Worm (Caenorhabditis elegans) whole organism, L4 larva: Measurements from ENCODE around the gene ugt-62.

Experiments
- F10B5.3 ChIP-seq: sonication (generic microtip); optimal IDR thresholded peaks from 2 replicates; lab custom pipeline; 2016; ENCODE audit warnings: mild to moderate bottlenecking, missing genetic modification characterization, missing compliant biosample characterization
- F37D6.2 ChIP-seq: sonication (generic microtip); optimal IDR thresholded peaks from 2 replicates; lab custom pipeline; 2016; ENCODE audit warnings: mild to moderate bottlenecking, missing genetic modification characterization, missing compliant biosample characterization
- F44E2.7 ChIP-seq: fragments of 200-800 bp; sonication (Bioruptor generic); IDR thresholded peaks from 2 replicates; pipeline ENCODE4 v2.1.2; 2022; ENCODE audit warnings: missing genetic modification characterization, missing compliant biosample characterization
- T26A8.4 ChIP-seq: fragments of 200-800 bp; sonication (Bioruptor generic); IDR thresholded peaks from 2 replicates; pipeline ENCODE4 v1.3.6; 2022; ENCODE audit warnings: missing genetic modification characterization, missing compliant biosample characterization
- Y48G9A.11 ChIP-seq: fragments of 200-800 bp; sonication (Bioruptor generic); IDR thresholded peaks from 2 replicates; pipeline ENCODE4 v1.3.6; 2022; ENCODE audit warnings: missing genetic modification reagents, missing genetic modification characterization, missing compliant biosample characterization
- Y75B8A.6 ChIP-seq: fragments of 200-800 bp; sonication (Bioruptor generic); IDR thresholded peaks from 2 replicates; pipeline ENCODE4 v1.3.6; 2022; ENCODE audit warnings: missing genetic modification reagents, missing genetic modification characterization, missing compliant biosample characterization
- ZK546.5 ChIP-seq, 2 experiments: sonication (generic microtip); optimal IDR thresholded peaks; 2 replicates each; lab custom pipeline; 2017; ENCODE audit warnings: missing biosample characterization in 2 of 2, missing genetic modification characterization in 2 of 2
- aly-2 ChIP-seq: sonication (generic microtip); optimal IDR thresholded peaks from 2 replicates; lab custom pipeline; 2018; ENCODE audit warnings: missing biosample characterization, missing genetic modification characterization
- ama-1 ChIP-seq: fragments of 150-350 bp; optimal IDR thresholded peaks from 2 replicates; lab custom pipeline; 2014; ENCODE audit warnings: inconsistent platforms, mixed read lengths
- arid-1 ChIP-seq: fragments of 200-800 bp; sonication (Bioruptor generic); conservative IDR thresholded peaks from 2 replicates; pipeline ENCODE4 v1.3.6; 2022; ENCODE audit warnings: missing genetic modification reagents, missing genetic modification characterization, missing compliant biosample characterization
- attf-4 ChIP-seq: sonication (generic microtip); optimal IDR thresholded peaks from 3 replicates; lab custom pipeline; 2017; ENCODE audit warnings: missing biosample characterization, missing genetic modification characterization
- ceh-32 ChIP-seq: sonication (generic microtip); optimal IDR thresholded peaks from 2 replicates; lab custom pipeline; 2016; ENCODE audit warnings: mild to moderate bottlenecking, missing genetic modification characterization, missing compliant biosample characterization; ENCODE audit not compliant: poor library complexity
- ceh-62 ChIP-seq: sonication (generic microtip); optimal IDR thresholded peaks from 2 replicates; lab custom pipeline; 2017; ENCODE audit warnings: missing biosample characterization, missing genetic modification characterization
- ces-1 ChIP-seq: fragments of 150-350 bp; sonication (generic microtip); optimal IDR thresholded peaks from 4 replicates; lab custom pipeline; 2014; ENCODE audit warnings: missing biosample characterization, missing genetic modification reagents, missing genetic modification characterization
- cey-2 ChIP-seq: sonication (generic microtip); optimal IDR thresholded peaks from 3 replicates; lab custom pipeline; 2017; ENCODE audit warnings: missing genetic modification characterization, mild to moderate bottlenecking, missing compliant biosample characterization, antibody characterized with exemption, borderline replicate concordance; ENCODE audit not compliant: insufficient read depth
- ctbp-1 ChIP-seq: fragments of 200-800 bp; sonication (Bioruptor generic); IDR thresholded peaks from 2 replicates; pipeline ENCODE4 v1.3.6; 2022; ENCODE audit warnings: missing genetic modification reagents, missing genetic modification characterization, missing compliant biosample characterization
- daf-16 ChIP-seq, 3 experiments: sonication (generic microtip); optimal IDR thresholded peaks; 2 replicates each; lab custom pipeline; 2016 to 2017; ENCODE audit warnings: missing genetic modification characterization in 3 of 3, missing genetic modification reagents in 3 of 3, mild to moderate bottlenecking in 2 of 3, missing compliant biosample characterization in 2 of 3, missing biosample characterization in 1 of 3, moderate library complexity in 1 of 3
- daf-8 ChIP-seq: fragments of 200-800 bp; sonication (Bioruptor generic); IDR thresholded peaks from 2 replicates; pipeline ENCODE4 v1.3.6; 2022; ENCODE audit warnings: missing genetic modification characterization, missing compliant biosample characterization
- dmd-6 ChIP-seq: fragments of 200-800 bp; sonication (Bioruptor generic); IDR thresholded peaks from 2 replicates; pipeline ENCODE4 v1.3.6; 2022; ENCODE audit warnings: missing genetic modification reagents, missing genetic modification characterization, missing compliant biosample characterization
- dmd-9 ChIP-seq: fragments of 200-800 bp; sonication (Bioruptor generic); IDR thresholded peaks from 2 replicates; pipeline ENCODE4 v1.3.6; 2022; ENCODE audit warnings: missing genetic modification reagents, missing genetic modification characterization, missing compliant biosample characterization
- dve-1 ChIP-seq: sonication (generic microtip); optimal IDR thresholded peaks from 2 replicates; lab custom pipeline; 2017; ENCODE audit warnings: antibody characterized with exemption, mild to moderate bottlenecking, missing genetic modification characterization, missing compliant biosample characterization; ENCODE audit not compliant: insufficient read depth
- fos-1 ChIP-seq: fragments of 150-350 bp; optimal IDR thresholded peaks from 2 replicates; lab custom pipeline; 2014; ENCODE audit warnings: missing biosample characterization, missing genetic modification characterization
- gei-8 ChIP-seq: fragments of 200-800 bp; sonication (Bioruptor generic); optimal IDR thresholded peaks from 2 replicates; lab custom pipeline; 2018; ENCODE audit warnings: mild to moderate bottlenecking, missing genetic modification characterization, missing compliant biosample characterization
- hlh-11 ChIP-seq: fragments of 200-800 bp; sonication (Bioruptor generic); optimal IDR thresholded peaks from 2 replicates; lab custom pipeline; 2018; ENCODE audit warnings: mild to moderate bottlenecking, missing genetic modification characterization, missing compliant biosample characterization
- hmg-1.1 ChIP-seq: fragments of 200-800 bp; sonication (Bioruptor generic); IDR thresholded peaks from 2 replicates; pipeline ENCODE4 v1.3.6; 2022; ENCODE audit warnings: missing genetic modification reagents, missing genetic modification characterization, missing compliant biosample characterization
- lim-7 ChIP-seq: fragments of 200-800 bp; sonication (Bioruptor generic); IDR thresholded peaks from 2 replicates; pipeline ENCODE4 v1.3.6; 2022; ENCODE audit warnings: missing genetic modification characterization, missing compliant biosample characterization
- lin-15B ChIP-seq: fragments of 150-350 bp; sonication (generic microtip); optimal IDR thresholded peaks from 3 replicates; lab custom pipeline; 2014; ENCODE audit warnings: missing biosample characterization, missing genetic modification characterization
- lin-29 ChIP-seq: fragments of 200-800 bp; sonication (Bioruptor generic); IDR thresholded peaks from 2 replicates; pipeline ENCODE4 v1.3.6; 2022; ENCODE audit warnings: missing genetic modification reagents, missing genetic modification characterization, missing compliant biosample characterization
- lin-38 ChIP-seq: fragments of 200-800 bp; sonication (Bioruptor generic); IDR thresholded peaks from 2 replicates; pipeline ENCODE4 v1.3.6; 2022; ENCODE audit warnings: missing genetic modification reagents, missing genetic modification characterization, missing compliant biosample characterization
- lin-39 ChIP-seq: fragments of 150-350 bp; optimal IDR thresholded peaks from 2 replicates; lab custom pipeline; 2014; ENCODE audit warnings: missing biosample characterization, missing genetic modification reagents, missing genetic modification characterization
- madf-5 ChIP-seq, 2 experiments: fragments of 200-800 bp; sonication (Bioruptor generic); IDR thresholded peaks; 2 replicates each; pipeline ENCODE4 v1.3.6; 2022; ENCODE audit warnings: missing compliant biosample characterization in 2 of 2, missing genetic modification characterization in 2 of 2
- nhr-11 ChIP-seq: fragments of 150-350 bp; optimal IDR thresholded peaks from 2 replicates; lab custom pipeline; 2014; ENCODE audit warnings: missing biosample characterization, missing genetic modification characterization
- nhr-237 ChIP-seq: sonication (generic microtip); optimal IDR thresholded peaks from 2 replicates; lab custom pipeline; 2017; ENCODE audit warnings: missing biosample characterization, missing genetic modification characterization
- nhr-28 ChIP-seq: fragments of 150-350 bp; optimal IDR thresholded peaks from 2 replicates; lab custom pipeline; 2014; ENCODE audit warnings: missing biosample characterization, missing genetic modification characterization
- nhr-42 ChIP-seq: fragments of 200-800 bp; sonication (Bioruptor generic); IDR thresholded peaks from 2 replicates; pipeline ENCODE4 v1.3.6; 2022; ENCODE audit warnings: missing genetic modification characterization, missing compliant biosample characterization
- nhr-6 ChIP-seq: fragments of 150-350 bp; optimal IDR thresholded peaks from 2 replicates; lab custom pipeline; 2014; ENCODE audit warnings: missing biosample characterization, missing genetic modification characterization
- nhr-77 ChIP-seq: fragments of 150-350 bp; optimal IDR thresholded peaks from 2 replicates; lab custom pipeline; 2014; ENCODE audit warnings: missing biosample characterization, missing genetic modification characterization
- pha-4 ChIP-seq, 2 experiments: fragments of 150-350 bp in 1 of 2; fragments of 200-800 bp in 1 of 2; sonication (Bioruptor generic) in 1 of 2; IDR thresholded peaks in 1 of 2; optimal IDR thresholded peaks in 1 of 2; 2 replicates each; pipeline versions ENCODE4 v1.3.6 to Lab custom; 2014 to 2022; ENCODE audit warnings: missing genetic modification characterization in 2 of 2, missing genetic modification reagents in 2 of 2, missing biosample characterization in 1 of 2, missing compliant biosample characterization in 1 of 2
- php-3 ChIP-seq: fragments of 200-800 bp; sonication (Bioruptor generic); IDR thresholded peaks from 2 replicates; pipeline ENCODE4 v1.3.6; 2022; ENCODE audit warnings: missing genetic modification reagents, missing genetic modification characterization, missing compliant biosample characterization
- pqm-1 ChIP-seq: sonication (generic microtip); optimal IDR thresholded peaks from 2 replicates; lab custom pipeline; 2017; ENCODE audit warnings: missing biosample characterization, missing genetic modification characterization
- saeg-2 ChIP-seq: fragments of 200-800 bp; sonication (Bioruptor generic); IDR thresholded peaks from 2 replicates; pipeline ENCODE4 v1.3.6; 2022; ENCODE audit warnings: missing genetic modification reagents, missing genetic modification characterization, missing compliant biosample characterization
- sdz-12 ChIP-seq: fragments of 200-800 bp; sonication (Bioruptor generic); optimal IDR thresholded peaks from 2 replicates; lab custom pipeline; 2018; ENCODE audit warnings: mild to moderate bottlenecking, missing genetic modification characterization, missing compliant biosample characterization
- snpc-4 ChIP-seq: fragments of 150-350 bp; optimal IDR thresholded peaks from 2 replicates; lab custom pipeline; 2014; ENCODE audit warnings: missing biosample characterization, missing genetic modification characterization
- tag-97 ChIP-seq: fragments of 200-800 bp; sonication (Bioruptor generic); IDR thresholded peaks from 2 replicates; pipeline ENCODE4 v1.3.6; 2022; ENCODE audit warnings: missing genetic modification characterization, missing compliant biosample characterization
- unc-39 ChIP-seq: sonication (generic microtip); optimal IDR thresholded peaks from 2 replicates; lab custom pipeline; 2017; ENCODE audit warnings: missing biosample characterization, missing genetic modification characterization
- vab-7 ChIP-seq: fragments of 200-800 bp; sonication (Bioruptor generic); IDR thresholded peaks from 2 replicates; pipeline ENCODE4 v1.3.6; 2022; ENCODE audit warnings: missing genetic modification reagents, missing genetic modification characterization, missing compliant biosample characterization
- zag-1 ChIP-seq: fragments of 150-350 bp; optimal IDR thresholded peaks from 2 replicates; lab custom pipeline; 2014; ENCODE audit warnings: missing biosample characterization, missing genetic modification characterization
- zfp-2 ChIP-seq: sonication (generic microtip); optimal IDR thresholded peaks from 2 replicates; lab custom pipeline; 2016; ENCODE audit warnings: mild to moderate bottlenecking, missing genetic modification characterization, missing compliant biosample characterization
- zfp-3 ChIP-seq: fragments of 200-800 bp; sonication (Bioruptor generic); conservative IDR thresholded peaks from 2 replicates; pipeline ENCODE4 v1.3.6; 2022; ENCODE audit warnings: missing genetic modification reagents, missing genetic modification characterization, missing compliant biosample characterization
- zip-2 ChIP-seq: fragments of 150-350 bp; optimal IDR thresholded peaks from 2 replicates; lab custom pipeline; 2014; ENCODE audit warnings: missing biosample characterization, missing genetic modification characterization
- ztf-11 ChIP-seq: fragments of 150-350 bp; optimal IDR thresholded peaks from 2 replicates; lab custom pipeline; 2014; ENCODE audit warnings: missing biosample characterization, missing genetic modification characterization

Gene ugt-62

DNA sequence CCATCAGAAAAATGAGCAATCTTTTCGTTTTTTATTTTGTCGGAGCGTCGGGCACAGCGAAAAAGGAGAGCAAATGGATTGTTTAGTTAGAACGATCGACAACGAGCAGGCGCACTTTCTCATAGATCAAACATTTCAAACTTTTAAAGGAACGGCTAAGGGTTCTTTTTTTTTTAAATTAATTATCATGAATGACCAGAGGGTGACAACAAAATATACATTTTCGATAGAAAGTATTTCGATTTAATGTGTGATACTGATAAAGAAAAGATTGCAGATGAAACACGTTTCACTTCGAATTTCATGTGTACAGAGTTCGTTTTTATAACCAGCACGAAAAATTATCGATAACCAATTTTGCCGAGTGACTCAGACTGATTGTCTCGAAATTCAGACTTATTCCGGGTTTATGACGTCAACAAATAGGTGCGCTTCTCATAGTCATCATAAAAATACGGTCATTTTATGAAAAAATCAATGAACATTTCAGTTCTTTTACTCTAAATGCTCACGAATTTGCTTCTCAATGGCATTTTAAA is 33.8 kb downstream of the ugt-62 start (continued):
- TF ChIP-seq attf-4 (tag; lab: Kevin White, UChicago) (no peak), php-3 (peak; percentile 62; the same call in 1 of the 2 replicates), saeg-2 (GFP tag; lab: Robert Waterston, UW) (no peak), ama-1 (no peak), nhr-77 (tag; lab: Kevin White, UChicago) (no peak), lim-7 (GFP tag; lab: Robert Waterston, UW) (no peak), cey-2 (tag; lab: Kevin White, UChicago) (no peak), F10B5.3 (tag; lab: Kevin White, UChicago) (no peak), hmg-1.1 (GFP tag; lab: Robert Waterston, UW) (no peak), Y75B8A.6 (GFP tag; lab: Robert Waterston, UW) (no peak), lin-15B (tag; lab: Kevin White, UChicago) (no peak), pha-4 (GFP tag; IDR thresholded peaks at IDR 0.05; lab: Robert Waterston, UW) (0 out of 2 replicates have a peak, but pooled peaks have one; percentile 6), pha-4 (tag; optimal IDR thresholded peaks at IDR 0.05; lab: Kevin White, UChicago) (no peak), sdz-12 (GFP tag; lab: Kevin White, UChicago) (no peak), nhr-6 (no peak), lin-29 (no peak), dmd-9 (GFP tag; lab: Robert Waterston, UW) (no peak), T26A8.4 (GFP tag; lab: Robert Waterston, UW) (no peak), Y48G9A.11 (no peak), dve-1 (tag; lab: Kevin White, UChicago) (peak; percentile 32), vab-7 (no peak), nhr-11 (tag; lab: Kevin White, UChicago) (no peak), arid-1 (GFP tag; lab: Robert Waterston, UW) (no peak), ceh-32 (tag; lab: Kevin White, UChicago) (no peak), ceh-62 (no peak), madf-5 (GFP tag; IDR thresholded peaks at IDR 0.05; lab: Robert Waterston, UW) (no peak), F37D6.2 (tag; lab: Kevin White, UChicago) (no peak), ctbp-1 (GFP tag; lab: Robert Waterston, UW) (no peak), dmd-6 (peak; percentile 75), nhr-28 (tag; lab: Kevin White, UChicago) (peak; percentile 73), fos-1 (no peak), unc-39 (tag; lab: Kevin White, UChicago) (no peak), ztf-11 (tag; lab: Kevin White, UChicago) (no peak), gei-8 (GFP tag; lab: Kevin White, UChicago) (no peak), zip-2 (no peak), zfp-2 (tag; lab: Kevin White, UChicago) (no peak), snpc-4 (no peak), zag-1 (no peak), F44E2.7 (GFP tag; lab: Robert Waterston, UW) (no peak), ZK546.5 (tag; optimal IDR thresholded peaks at IDR 0.05; lab: Kevin White, UChicago) (no peak), daf-16 (GFP tag; optimal IDR thresholded peaks at IDR 0.05; lab: Kevin White, UChicago) (no peak), daf-16 (tag; optimal IDR thresholded peaks at IDR 0.05; lab: Kevin White, UChicago) (peak; percentile 75), nhr-42 (GFP tag; lab: Robert Waterston, UW) (no peak), lin-39 (tag; lab: Kevin White, UChicago) (no peak), lin-38 (GFP tag; lab: Robert Waterston, UW) (no peak), nhr-237 (tag; lab: Kevin White, UChicago) (no peak), daf-8 (GFP tag; lab: Robert Waterston, UW) (no peak), ces-1 (GFP tag; lab: Kevin White, UChicago) (no peak), zfp-3 (GFP tag; lab: Robert Waterston, UW) (no peak), tag-97 (GFP tag; lab: Robert Waterston, UW) (no peak), hlh-11 (peak; percentile 75), pqm-1 (tag; lab: Kevin White, UChicago) (peak; percentile 75), aly-2 (tag; lab: Kevin White, UChicago) (no peak)
